Fruit fly (Drosophila melanogaster): Measurements from ENCODE around the gene Ptpmeg.
A peak's percentile ranks its signal among the peaks of the same experiment; 100 is the strongest.

Gene Ptpmeg

dm6 chr3L:347641-348405, 19.9 kb downstream of the Ptpmeg start (continued):
- peak; percentile 23 for TF ChIP-seq NK7.1 (GFP tag; optimal IDR thresholded peaks at IDR 0.05)
- TF ChIP-seq CkIIα-i1 (GFP tag; IDR thresholded peaks at IDR 0.05), result no peak
- TF ChIP-seq ash1 (GFP tag; optimal IDR thresholded peaks at IDR 0.05), result no peak
- TF ChIP-seq NC2β (GFP tag; optimal IDR thresholded peaks at IDR 0.05), result peak; percentile 65
- TF ChIP-seq Sin3A (optimal IDR thresholded peaks at IDR 0.05), result no peak
- peak; percentile 43 for TF ChIP-seq Max (GFP tag; optimal IDR thresholded peaks at IDR 0.05)
- no peak for TF ChIP-seq cad (GFP tag; optimal IDR thresholded peaks at IDR 0.05)
- TF ChIP-seq Sox102F (GFP tag; optimal IDR thresholded peaks at IDR 0.05), result peak; percentile 86
- no peak for TF ChIP-seq Rfx (GFP tag; IDR thresholded peaks at IDR 0.05)
- TF ChIP-seq CG14014 (GFP tag; IDR thresholded peaks at IDR 0.05), result peak; percentile 44; the same call in 1 of the 2 replicates
- TF ChIP-seq CG6689 (GFP tag; IDR thresholded peaks at IDR 0.05), result peak; percentile 54
- peak; percentile 65 for TF ChIP-seq wek (GFP tag; optimal IDR thresholded peaks at IDR 0.05)
- TF ChIP-seq CG16815 (GFP tag; optimal IDR thresholded peaks at IDR 0.05), result peak; percentile 67
- TF ChIP-seq CG34376 (GFP tag; optimal IDR thresholded peaks at IDR 0.05), result no peak
- peak; percentile 66 to 80 for TF ChIP-seq dpn (GFP tag; optimal IDR thresholded peaks at IDR 0.05)
- TF ChIP-seq zen (tag; optimal IDR thresholded peaks at IDR 0.05), result peak; percentile 46
- TF ChIP-seq vvl (GFP tag; IDR thresholded peaks at IDR 0.05), result peak; percentile 86
- no peak for TF ChIP-seq exex (tag; optimal IDR thresholded peaks at IDR 0.05)
- TF ChIP-seq CG11695 (GFP tag; IDR thresholded peaks at IDR 0.05), result peak; percentile 33; the same call in 1 of the 3 replicates
- TF ChIP-seq Med (GFP tag), result peak; percentile 94
- TF ChIP-seq repo (GFP tag; optimal IDR thresholded peaks at IDR 0.05), result peak; percentile 62
- 0 out of 2 replicates have a peak, but pooled peaks have one; percentile 13 for TF ChIP-seq Lim3 (GFP tag; IDR thresholded peaks at IDR 0.05)
- no peak for TF ChIP-seq Hmx (GFP tag; optimal IDR thresholded peaks at IDR 0.05)
- TF ChIP-seq twi (tag; optimal IDR thresholded peaks at IDR 0.05), result peak; percentile 29
- TF ChIP-seq sim (GFP tag; IDR thresholded peaks at IDR 0.05), result 0 out of 2 replicates have a peak, but pooled peaks have one; percentile 53
- peak; percentile 61 for TF ChIP-seq kah (GFP tag; optimal IDR thresholded peaks at IDR 0.05)
- peak; percentile 15 for TF ChIP-seq Hmr (GFP tag; optimal IDR thresholded peaks at IDR 0.05)
- peak; percentile 80 for TF ChIP-seq HLH3B (GFP tag; IDR thresholded peaks at IDR 0.05)
- TF ChIP-seq ro (GFP tag; IDR thresholded peaks at IDR 0.05), result 0 out of 2 replicates have a peak, but pooled peaks have one; percentile 18
- no peak for TF ChIP-seq vnd (GFP tag; IDR thresholded peaks at IDR 0.05; ENCODE audit: partially characterized antibody)
- peak; percentile 85 for TF ChIP-seq Xrp1 (GFP tag; IDR thresholded peaks at IDR 0.05)
- TF ChIP-seq Side (GFP tag; optimal IDR thresholded peaks at IDR 0.05), result peak; percentile 69
- peak; percentile 87 for TF ChIP-seq CG2712 (tag; optimal IDR thresholded peaks at IDR 0.05)
- peak; percentile 82 for TF ChIP-seq sisA (GFP tag; IDR thresholded peaks at IDR 0.05)
- TF ChIP-seq CG12071 (GFP tag; optimal IDR thresholded peaks at IDR 0.05), result peak; percentile 60
- TF ChIP-seq btn (GFP tag; optimal IDR thresholded peaks at IDR 0.05), result peak; percentile 66
- TF ChIP-seq Oli (tag; optimal IDR thresholded peaks at IDR 0.05), result peak; percentile 77
- TF ChIP-seq dan (GFP tag; IDR thresholded peaks at IDR 0.05), result no peak
- TF ChIP-seq Dref (GFP tag; IDR thresholded peaks at IDR 0.05), result no peak
- no peak for TF ChIP-seq usp (GFP tag; optimal IDR thresholded peaks at IDR 0.05)
- peak; percentile 27 for TF ChIP-seq Sry-β (GFP tag; optimal IDR thresholded peaks at IDR 0.05)
- TF ChIP-seq ci (GFP tag; IDR thresholded peaks at IDR 0.05), result peak; percentile 92
- TF ChIP-seq CG3163 (GFP tag; optimal IDR thresholded peaks at IDR 0.05), result peak; percentile 46
- peak; percentile 55; the same call in 1 of the 2 replicates for TF ChIP-seq CG32767 (GFP tag; IDR thresholded peaks at IDR 0.05)
- peak; percentile 60 for TF ChIP-seq HHEX (GFP tag; optimal IDR thresholded peaks at IDR 0.05)
- TF ChIP-seq maf-S (GFP tag; optimal IDR thresholded peaks at IDR 0.05), result peak; percentile 14
- TF ChIP-seq CTCF (GFP tag; optimal IDR thresholded peaks at IDR 0.05), result peak; percentile 26
- peak; percentile 71 for TF ChIP-seq pb (GFP tag; optimal IDR thresholded peaks at IDR 0.05)
- peak; percentile 77 for TF ChIP-seq shn (GFP tag; optimal IDR thresholded peaks at IDR 0.05)
- 0 out of 2 replicates have a peak, but pooled peaks have one; percentile 29 for TF ChIP-seq CG8765 (GFP tag; IDR thresholded peaks at IDR 0.05)
- peak; percentile 75; the same call in 2 of the 3 replicates for TF ChIP-seq CG11093 (GFP tag; IDR thresholded peaks at IDR 0.05)

Measured in whole organism, embryonic.